Worm (Caenorhabditis elegans): ENCODE data around the gene F25G6.8.

ce11 chrV:8586472-8586871 lies 21.5 kb upstream of the F25G6.8 start:
- TF ChIP-seq fos-1 (tag; optimal IDR thresholded peaks at IDR 0.05) (no peak), nhr-19 (GFP tag; conservative IDR thresholded peaks at IDR 0.05) (no peak), snpc-4 (tag; optimal IDR thresholded peaks at IDR 0.05) (no peak), lin-39 (tag; optimal IDR thresholded peaks at IDR 0.05) (no peak), lin-14 (GFP tag; optimal IDR thresholded peaks at IDR 0.05) (no peak), mdl-1 (tag; optimal IDR thresholded peaks at IDR 0.05) (no peak), lin-13 (GFP tag; optimal IDR thresholded peaks at IDR 0.05) (no peak), dsc-1 (tag; optimal IDR thresholded peaks at IDR 0.05) (no peak), aha-1 (tag; optimal IDR thresholded peaks at IDR 0.05) (no peak), rnt-1 (tag; optimal IDR thresholded peaks at IDR 0.05) (no peak), mep-1 (tag; optimal IDR thresholded peaks at IDR 0.05) (no peak)

Data from whole organism, L1 larva.